Fruit fly (Drosophila melanogaster) whole organism, embryonic: Measurements from ENCODE around the gene Etl1.

Experiments
- Antp ChIP-seq: fragments of 200-800 bp; sonication (Bioruptor generic); optimal IDR thresholded peaks from 3 replicates; lab custom pipeline; 2016; ENCODE audit warnings: missing biosample characterization, missing genetic modification characterization
- Atf6 ChIP-seq: fragments of 200-800 bp; sonication (Bioruptor generic); IDR thresholded peaks from 2 replicates; pipeline ENCODE4 v1.3.6; 2022; ENCODE audit warnings: missing biosample characterization, missing genetic modification characterization
- B-H2 ChIP-seq: fragments of 200-800 bp; sonication (Bioruptor generic); optimal IDR thresholded peaks from 2 replicates; lab custom pipeline; 2018; ENCODE audit warnings: missing biosample characterization, mild to moderate bottlenecking, missing genetic modification characterization
- CG1024 ChIP-seq: fragments of 200-800 bp; sonication (Bioruptor generic); IDR thresholded peaks from 2 replicates; pipeline ENCODE4 v1.3.6; 2022; ENCODE audit warnings: missing biosample characterization, missing genetic modification characterization
- CG10321 ChIP-seq: fragments of 200-800 bp; sonication (Bioruptor generic); IDR thresholded peaks from 2 replicates; pipeline ENCODE4 v1.3.6; 2022; ENCODE audit warnings: missing biosample characterization, missing genetic modification characterization
- CG10543 ChIP-seq: fragments of 200-800 bp; sonication (Bioruptor generic); optimal IDR thresholded peaks from 3 replicates; lab custom pipeline; 2017; ENCODE audit warnings: missing biosample characterization, mild to moderate bottlenecking, missing genetic modification characterization, moderate library complexity
- CG11093 ChIP-seq: fragments of 200-800 bp; sonication (Bioruptor generic); IDR thresholded peaks from 3 replicates; pipeline ENCODE4 v1.3.6; 2022; ENCODE audit warnings: missing biosample characterization, missing genetic modification characterization
- CG11398 ChIP-seq: fragments of 200-800 bp; sonication (Bioruptor generic); optimal IDR thresholded peaks from 2 replicates; lab custom pipeline; 2016; ENCODE audit warnings: missing biosample characterization, missing genetic modification characterization
- CG13424 ChIP-seq: fragments of 200-800 bp; sonication (Bioruptor generic); optimal IDR thresholded peaks from 2 replicates; lab custom pipeline; 2019; ENCODE audit warnings: missing biosample characterization, mild to moderate bottlenecking, missing genetic modification characterization, moderate library complexity
- CG13624 ChIP-seq: fragments of 200-800 bp; sonication (Bioruptor generic); optimal IDR thresholded peaks from 2 replicates; lab custom pipeline; 2016; ENCODE audit warnings: missing biosample characterization, missing genetic modification characterization
- CG17359 ChIP-seq: fragments of 200-800 bp; sonication (Bioruptor generic); optimal IDR thresholded peaks from 3 replicates; lab custom pipeline; 2018; ENCODE audit warnings: missing biosample characterization, mild to moderate bottlenecking, missing genetic modification characterization, moderate library complexity
- CG17912 ChIP-seq: fragments of 200-800 bp; sonication (Bioruptor generic); optimal IDR thresholded peaks from 2 replicates; lab custom pipeline; 2018; ENCODE audit warnings: missing biosample characterization, mild to moderate bottlenecking, missing genetic modification characterization
- CG18011 ChIP-seq: fragments of 200-800 bp; sonication (Bioruptor generic); optimal IDR thresholded peaks from 2 replicates; lab custom pipeline; 2017; ENCODE audit warnings: missing biosample characterization, missing genetic modification characterization, mild to moderate bottlenecking, moderate library complexity, missing genotype
- CG18619 ChIP-seq: fragments of 200-800 bp; sonication (Bioruptor generic); optimal IDR thresholded peaks from 3 replicates; lab custom pipeline; 2017; ENCODE audit warnings: missing biosample characterization, mild to moderate bottlenecking, missing genetic modification characterization
- CG2120 ChIP-seq: fragments of 200-800 bp; sonication (Bioruptor generic); optimal IDR thresholded peaks from 3 replicates; lab custom pipeline; 2016; ENCODE audit warnings: missing biosample characterization, missing genetic modification characterization
- CG2875 ChIP-seq: fragments of 200-800 bp; sonication (Bioruptor generic); optimal IDR thresholded peaks from 2 replicates; lab custom pipeline; 2017; ENCODE audit warnings: missing biosample characterization, mild to moderate bottlenecking, missing genetic modification characterization, missing genetic modification reagents
- CG3065 ChIP-seq: fragments of 200-800 bp; sonication (Bioruptor generic); optimal IDR thresholded peaks from 2 replicates; lab custom pipeline; 2016; ENCODE audit warnings: missing biosample characterization, missing genetic modification characterization
- CG3163 ChIP-seq: fragments of 200-800 bp; sonication (Bioruptor generic); optimal IDR thresholded peaks from 3 replicates; lab custom pipeline; 2016; ENCODE audit warnings: missing biosample characterization, missing genetic modification characterization
- CG3407 ChIP-seq: fragments of 200-800 bp; sonication (Bioruptor generic); optimal IDR thresholded peaks from 2 replicates; lab custom pipeline; 2018; ENCODE audit warnings: missing biosample characterization, mild to moderate bottlenecking, missing genetic modification characterization
- CG6654 ChIP-seq: fragments of 200-800 bp; sonication (Bioruptor generic); optimal IDR thresholded peaks from 2 replicates; lab custom pipeline; 2017; ENCODE audit warnings: missing biosample characterization, mild to moderate bottlenecking, missing genetic modification characterization
- HmgD ChIP-seq: fragments of 200-800 bp; sonication (Bioruptor generic); optimal IDR thresholded peaks from 3 replicates; lab custom pipeline; 2016; ENCODE audit warnings: missing biosample characterization, missing genetic modification characterization
- Hmr ChIP-seq: fragments of 200-800 bp; sonication (Bioruptor generic); optimal IDR thresholded peaks from 3 replicates; lab custom pipeline; 2017; ENCODE audit warnings: mild to moderate bottlenecking, missing biosample characterization, missing genetic modification reagents, missing genetic modification characterization
- Max ChIP-seq: fragments of 200-800 bp; sonication (Bioruptor generic); optimal IDR thresholded peaks from 2 replicates; lab custom pipeline; 2016; ENCODE audit warnings: missing biosample characterization, mild to moderate bottlenecking, missing genetic modification characterization
- Meics ChIP-seq: fragments of 200-800 bp; sonication (Bioruptor generic); optimal IDR thresholded peaks from 2 replicates; lab custom pipeline; 2017; ENCODE audit warnings: missing biosample characterization, mild to moderate bottlenecking, missing genetic modification characterization
- NK7.1 ChIP-seq: fragments of 200-800 bp; sonication (Bioruptor generic); optimal IDR thresholded peaks from 3 replicates; lab custom pipeline; 2016; ENCODE audit warnings: missing biosample characterization, missing genetic modification characterization
- Poxn ChIP-seq: fragments of 200-800 bp; sonication (Bioruptor generic); IDR thresholded peaks from 2 replicates; pipeline ENCODE4 v1.3.6; 2022; ENCODE audit warnings: missing biosample characterization, missing genetic modification characterization
- Six4 ChIP-seq: fragments of 200-800 bp; sonication (Bioruptor generic); optimal IDR thresholded peaks from 2 replicates; lab custom pipeline; 2016; ENCODE audit warnings: missing biosample characterization, missing genetic modification characterization
- Usf ChIP-seq: fragments of 200-800 bp; sonication (Bioruptor generic); optimal IDR thresholded peaks from 2 replicates; lab custom pipeline; 2017; ENCODE audit warnings: missing genotype, missing biosample characterization, missing genetic modification characterization
- bsh ChIP-seq, 2 experiments: fragments of 200-800 bp; sonication (Bioruptor generic); optimal IDR thresholded peaks; 2 replicates each; lab custom pipeline; 2017 to 2018; ENCODE audit warnings: mild to moderate bottlenecking in 2 of 2, missing biosample characterization in 2 of 2, missing genetic modification characterization in 2 of 2, moderate library complexity in 1 of 2
- btn ChIP-seq: fragments of 200-800 bp; sonication (Bioruptor generic); optimal IDR thresholded peaks from 2 replicates; lab custom pipeline; 2016; ENCODE audit warnings: missing biosample characterization, missing genetic modification characterization
- caup ChIP-seq: fragments of 200-800 bp; sonication (Bioruptor generic); optimal IDR thresholded peaks from 3 replicates; lab custom pipeline; 2017; ENCODE audit warnings: missing biosample characterization, mild to moderate bottlenecking, missing genetic modification characterization, moderate library complexity; ENCODE audit not compliant: severe bottlenecking
- croc ChIP-seq: fragments of 200-800 bp; sonication (Bioruptor generic); conservative IDR thresholded peaks from 3 replicates; pipeline ENCODE4 v1.3.6; 2022; ENCODE audit warnings: missing biosample characterization, missing genetic modification characterization
- dmrt99B ChIP-seq: fragments of 200-800 bp; sonication (Bioruptor generic); optimal IDR thresholded peaks from 2 replicates; lab custom pipeline; 2018; ENCODE audit warnings: missing biosample characterization, mild to moderate bottlenecking, missing genetic modification characterization, moderate library complexity
- dysf ChIP-seq: fragments of 200-800 bp; sonication (Bioruptor generic); IDR thresholded peaks from 3 replicates; pipeline ENCODE4 v1.3.6; 2022; ENCODE audit warnings: missing biosample characterization, missing genetic modification characterization
- eyg ChIP-seq: fragments of 200-800 bp; sonication (Bioruptor generic); optimal IDR thresholded peaks from 3 replicates; lab custom pipeline; 2016; ENCODE audit warnings: missing biosample characterization, missing genetic modification characterization
- fd96Cb ChIP-seq: fragments of 200-800 bp; sonication (Bioruptor generic); optimal IDR thresholded peaks from 2 replicates; lab custom pipeline; 2018; ENCODE audit warnings: missing biosample characterization, mild to moderate bottlenecking, missing genetic modification characterization, moderate library complexity
- gem ChIP-seq: fragments of 200-800 bp; sonication (Bioruptor generic); optimal IDR thresholded peaks from 2 replicates; lab custom pipeline; 2019; ENCODE audit warnings: missing biosample characterization, mild to moderate bottlenecking, missing genetic modification characterization, moderate library complexity
- grau ChIP-seq: fragments of 200-800 bp; optimal IDR thresholded peaks from 3 replicates; lab custom pipeline; 2019; ENCODE audit warnings: missing biosample characterization, mild to moderate bottlenecking, missing genetic modification characterization, moderate library complexity
- gro ChIP-seq: fragments of 200-800 bp; sonication (Bioruptor generic); optimal IDR thresholded peaks from 2 replicates; lab custom pipeline; 2016; ENCODE audit warnings: missing biosample characterization, missing genetic modification characterization
- gsb-n ChIP-seq: fragments of 200-800 bp; sonication (Bioruptor generic); optimal IDR thresholded peaks from 3 replicates; lab custom pipeline; 2018; ENCODE audit warnings: missing biosample characterization, mild to moderate bottlenecking, missing genetic modification characterization
- ham ChIP-seq: fragments of 200-800 bp; sonication (Bioruptor generic); IDR thresholded peaks from 2 replicates; pipeline ENCODE4 v1.3.6; 2022; ENCODE audit warnings: missing biosample characterization, missing genetic modification characterization
- kni ChIP-seq: fragments of 200-800 bp; sonication (Bioruptor generic); optimal IDR thresholded peaks from 3 replicates; lab custom pipeline; 2017; ENCODE audit warnings: mild to moderate bottlenecking, missing biosample characterization, missing genetic modification reagents, missing genetic modification characterization
- luna ChIP-seq: fragments of 200-800 bp; sonication (Bioruptor generic); optimal IDR thresholded peaks from 2 replicates; lab custom pipeline; 2016; ENCODE audit warnings: missing biosample characterization, missing genetic modification characterization
- pb ChIP-seq: fragments of 200-800 bp; sonication (Bioruptor generic); optimal IDR thresholded peaks from 3 replicates; lab custom pipeline; 2016; ENCODE audit warnings: missing biosample characterization, missing genetic modification characterization
- rib ChIP-seq: fragments of 200-800 bp; sonication (Bioruptor generic); IDR thresholded peaks from 2 replicates; pipeline ENCODE4 v1.3.6; 2022; ENCODE audit warnings: missing biosample characterization, missing genetic modification characterization
- sens ChIP-seq: fragments of 200-800 bp; sonication (Bioruptor generic); peaks from one replicate; lab custom pipeline; 2016; ENCODE audit warnings: missing biosample characterization, missing genetic modification characterization
- stc ChIP-seq: fragments of 200-800 bp; sonication (Bioruptor generic); IDR thresholded peaks from 2 replicates; pipeline ENCODE4 v1.3.6; 2022; ENCODE audit warnings: missing biosample characterization, missing genetic modification characterization
- vfl ChIP-seq: fragments of 200-800 bp; sonication (Bioruptor generic); optimal IDR thresholded peaks from 2 replicates; lab custom pipeline; 2016; ENCODE audit warnings: missing biosample characterization, missing genetic modification characterization
- yki ChIP-seq: fragments of >200 bp; optimal IDR thresholded peaks from 3 replicates; lab custom pipeline; 2018
- zfh1 ChIP-seq: fragments of 200-800 bp; sonication (Bioruptor generic); IDR thresholded peaks from 3 replicates; pipeline ENCODE4 v1.3.6; 2022; ENCODE audit warnings: missing biosample characterization, missing genetic modification characterization

Gene Etl1

dm6 chr2L:9915011-9915850 is 2.8 kb upstream of the Etl1 start, which contains the start of gene yip2 (continued):
- TF ChIP-seq CG18011, result peak; percentile 41
- TF ChIP-seq eyg, result peak; percentile 34
- TF ChIP-seq Meics (GFP tag; lab: Kevin White, UChicago), result peak; percentile 70
- TF ChIP-seq zfh1, result peak; percentile 72
- TF ChIP-seq Hmr (GFP tag; lab: Kevin White, UChicago), result peak; percentile 72
- peak; percentile 73 for TF ChIP-seq CG13424
- TF ChIP-seq Antp (GFP tag; lab: Kevin White, UChicago), result peak; percentile 55
- no peak for TF ChIP-seq CG11093 (GFP tag; lab: Robert Waterston, UW)
- TF ChIP-seq luna (GFP tag; lab: Kevin White, UChicago), result no peak
- peak; percentile 1 for TF ChIP-seq fd96Cb
- TF ChIP-seq Usf (GFP tag; lab: Kevin White, UChicago), result peak; percentile 0
- peak; percentile 55 for TF ChIP-seq caup (GFP tag; lab: Kevin White, UChicago)
- TF ChIP-seq dmrt99B (tag; lab: Kevin White, UChicago), result peak; percentile 60
- TF ChIP-seq stc (GFP tag; lab: Robert Waterston, UW), result peak; percentile 64
- peak; percentile 37 for TF ChIP-seq CG3407 (GFP tag; lab: Kevin White, UChicago)
- TF ChIP-seq CG2875 (GFP tag; lab: Kevin White, UChicago), result peak; percentile 26
- peak; percentile 37 for TF ChIP-seq CG13624
- peak; percentile 62 for TF ChIP-seq CG17359 (tag; lab: Kevin White, UChicago)
- peak; percentile 76 for TF ChIP-seq gem (tag; lab: Kevin White, UChicago)
- peak; percentile 8 for TF ChIP-seq gro
- no peak for TF ChIP-seq Six4 (GFP tag; lab: Kevin White, UChicago)
- peak; percentile 59 for TF ChIP-seq CG10543
- TF ChIP-seq kni (GFP tag; lab: Kevin White, UChicago), result no peak
- TF ChIP-seq sens, result peak; percentile 83
- no peak for TF ChIP-seq btn
- peak; percentile 48 for TF ChIP-seq CG3163 (GFP tag; lab: Kevin White, UChicago)
- peak; percentile 41 for TF ChIP-seq CG18619 (GFP tag; lab: Kevin White, UChicago)
- TF ChIP-seq rib (GFP tag; lab: Robert Waterston, UW), result peak; percentile 68; the same call in 1 of the 2 replicates
- no peak for TF ChIP-seq HmgD (GFP tag; lab: Kevin White, UChicago)
- TF ChIP-seq ham (GFP tag; lab: Robert Waterston, UW), result no peak
- TF ChIP-seq CG11398 (GFP tag; lab: Kevin White, UChicago), result peak; percentile 61
- no peak for TF ChIP-seq pb
- no peak for TF ChIP-seq Max (GFP tag; lab: Kevin White, UChicago)
- 0 out of 2 replicates have a peak, but pooled peaks have one; percentile 23 for TF ChIP-seq CG1024 (GFP tag; lab: Robert Waterston, UW)
- no peak for TF ChIP-seq Poxn (GFP tag; lab: Robert Waterston, UW)
- TF ChIP-seq CG17912, result no peak
- peak; percentile 67; the same call in 1 of the 3 replicates for TF ChIP-seq dysf (GFP tag; lab: Robert Waterston, UW)
- TF ChIP-seq CG3065 (GFP tag; lab: Kevin White, UChicago), result no peak
- no peak for TF ChIP-seq yki (lab: Kevin White, UChicago)
- peak; percentile 78 for TF ChIP-seq Atf6 (GFP tag; lab: Robert Waterston, UW)
- peak; percentile 66 for TF ChIP-seq B-H2 (GFP tag; lab: Kevin White, UChicago)
- TF ChIP-seq NK7.1 (GFP tag; lab: Kevin White, UChicago), result no peak
- TF ChIP-seq gsb-n (tag; lab: Kevin White, UChicago), result no peak
- no peak for TF ChIP-seq croc
- TF ChIP-seq grau (tag; lab: Kevin White, UChicago), result peak; percentile 70
- peak; percentile 58 to 100 for TF ChIP-seq bsh (GFP tag; optimal IDR thresholded peaks at IDR 0.05; lab: Kevin White, UChicago)
- TF ChIP-seq CG6654, result no peak
- TF ChIP-seq CG2120, result peak; percentile 83
- TF ChIP-seq vfl (GFP tag; lab: Kevin White, UChicago), result peak; percentile 44
- peak; percentile 42; the same call in 1 of the 2 replicates for TF ChIP-seq CG10321 (GFP tag; lab: Robert Waterston, UW)
